Fruit fly (Drosophila melanogaster): ENCODE measurements around the gene CG6908.
A peak's percentile ranks its signal among the peaks of the same experiment; 100 is the strongest.

Gene CG6908

dm6 chr3R:11650105-11651039, 39.5 kb downstream of the CG6908 start, which contains the start of the genes Csk and Elp1 (continued):
- TF ChIP-seq YL-1 (GFP tag; optimal IDR thresholded peaks at IDR 0.05) (peak; percentile 74), CG17912 (GFP tag; optimal IDR thresholded peaks at IDR 0.05) (peak; percentile 12), CG8924 (tag; optimal IDR thresholded peaks at IDR 0.05) (peak; percentile 62), CG30403 (GFP tag; optimal IDR thresholded peaks at IDR 0.05) (peak; percentile 75), fu2 (GFP tag; optimal IDR thresholded peaks at IDR 0.05) (peak; percentile 19), CG12236 (GFP tag; optimal IDR thresholded peaks at IDR 0.05) (no peak), ranshi (GFP tag; IDR thresholded peaks at IDR 0.05) (no peak), CG10366 (GFP tag; IDR thresholded peaks at IDR 0.05) (peak; percentile 33; the same call in 1 of the 2 replicates), br (optimal IDR thresholded peaks at IDR 0.05) (no peak), lab (GFP tag; optimal IDR thresholded peaks at IDR 0.05) (peak; percentile 69), Hsf (GFP tag; optimal IDR thresholded peaks at IDR 0.05) (peak; percentile 25), CG14441 (GFP tag; IDR thresholded peaks at IDR 0.05) (peak; percentile 44; the same call in 1 of the 2 replicates), Aef1 (GFP tag; IDR thresholded peaks at IDR 0.05) (peak; percentile 45; the same call in 2 of the 3 replicates), CG11723 (GFP tag; optimal IDR thresholded peaks at IDR 0.05) (peak; percentile 21), jigr1 (GFP tag; IDR thresholded peaks at IDR 0.05) (peak; percentile 24; the same call in 1 of the 3 replicates), CG1602 (GFP tag; optimal IDR thresholded peaks at IDR 0.05) (peak; percentile 51), CG10147 (GFP tag; optimal IDR thresholded peaks at IDR 0.05) (peak; percentile 52), HLH4C (GFP tag; IDR thresholded peaks at IDR 0.05; ENCODE audit: partially characterized antibody) (no peak), CG31365 (tag; optimal IDR thresholded peaks at IDR 0.05) (no peak), CrebB (tag; optimal IDR thresholded peaks at IDR 0.05) (no peak), Hey (tag; optimal IDR thresholded peaks at IDR 0.05) (no peak), CG17385 (GFP tag; optimal IDR thresholded peaks at IDR 0.05) (peak; percentile 45), CG5245 (GFP tag; optimal IDR thresholded peaks at IDR 0.05) (peak; percentile 12), Mrtf (GFP tag; IDR thresholded peaks at IDR 0.05) (no peak), ftz-f1 (GFP tag; optimal IDR thresholded peaks at IDR 0.05) (no peak), sc (optimal IDR thresholded peaks at IDR 0.05) (no peak), sc (GFP tag; optimal IDR thresholded peaks at IDR 0.05) (no peak), bcd (GFP tag; optimal IDR thresholded peaks at IDR 0.05) (peak; percentile 66), CoRest (tag; optimal IDR thresholded peaks at IDR 0.05) (peak; percentile 78), ac (GFP tag; optimal IDR thresholded peaks at IDR 0.05) (no peak), gce (GFP tag; IDR thresholded peaks at IDR 0.05) (no peak), cwo (GFP tag; optimal IDR thresholded peaks at IDR 0.05) (peak; percentile 61), psq (GFP tag; optimal IDR thresholded peaks at IDR 0.05) (no peak), CG18262 (tag; optimal IDR thresholded peaks at IDR 0.05) (peak; percentile 51), H2.0 (GFP tag; IDR thresholded peaks at IDR 0.05) (0 out of 2 replicates have a peak, but pooled peaks have one; percentile 17), tin (GFP tag; optimal IDR thresholded peaks at IDR 0.05) (peak; percentile 41), ase (GFP tag; IDR thresholded peaks at IDR 0.05) (0 out of 3 replicates have a peak, but pooled peaks have one; percentile 31), CG7556 (GFP tag; optimal IDR thresholded peaks at IDR 0.05) (peak; percentile 41), tio (GFP tag; optimal IDR thresholded peaks at IDR 0.05) (no peak), Dp (GFP tag; optimal IDR thresholded peaks at IDR 0.05) (peak; percentile 38), chn (GFP tag; optimal IDR thresholded peaks at IDR 0.05) (peak; percentile 5), Stat92E (GFP tag; optimal IDR thresholded peaks at IDR 0.05) (peak in 1 of 3 experiments; percentile 8), Dbx (GFP tag; IDR thresholded peaks at IDR 0.05) (peak; percentile 67; the same call in 1 of the 3 replicates), CG2875 (GFP tag; optimal IDR thresholded peaks at IDR 0.05) (no peak), CG14014 (GFP tag; IDR thresholded peaks at IDR 0.05) (peak; percentile 46; the same call in 1 of the 2 replicates), knrl (GFP tag; IDR thresholded peaks at IDR 0.05; ENCODE audit: partially characterized antibody) (peak; percentile 23; the same call in 1 of the 3 replicates), chif (GFP tag; optimal IDR thresholded peaks at IDR 0.05) (no peak), CG18599 (GFP tag; optimal IDR thresholded peaks at IDR 0.05) (peak; percentile 63)
